Worm (Caenorhabditis elegans): ENCODE measurements around the gene Y54E2A.8.
A peak's percentile ranks its signal among the peaks of the same experiment; 100 is the strongest.

Gene Y54E2A.8

ce11 chrII:14818376-14818775, 40.2 kb downstream of the Y54E2A.8 start, which contains the start of gene nhr-61:
TSS of gene nhr-61 (minus strand) at chrII:14818543.
- TF ChIP-seq nhr-237 (tag; optimal IDR thresholded peaks at IDR 0.05) (no peak), elt-1 (tag; optimal IDR thresholded peaks at IDR 0.05; ENCODE audit: borderline replicate concordance, insufficient read depth) (peak; percentile 73), drap-1 (GFP tag; optimal IDR thresholded peaks at IDR 0.05) (no peak)

DNA sequence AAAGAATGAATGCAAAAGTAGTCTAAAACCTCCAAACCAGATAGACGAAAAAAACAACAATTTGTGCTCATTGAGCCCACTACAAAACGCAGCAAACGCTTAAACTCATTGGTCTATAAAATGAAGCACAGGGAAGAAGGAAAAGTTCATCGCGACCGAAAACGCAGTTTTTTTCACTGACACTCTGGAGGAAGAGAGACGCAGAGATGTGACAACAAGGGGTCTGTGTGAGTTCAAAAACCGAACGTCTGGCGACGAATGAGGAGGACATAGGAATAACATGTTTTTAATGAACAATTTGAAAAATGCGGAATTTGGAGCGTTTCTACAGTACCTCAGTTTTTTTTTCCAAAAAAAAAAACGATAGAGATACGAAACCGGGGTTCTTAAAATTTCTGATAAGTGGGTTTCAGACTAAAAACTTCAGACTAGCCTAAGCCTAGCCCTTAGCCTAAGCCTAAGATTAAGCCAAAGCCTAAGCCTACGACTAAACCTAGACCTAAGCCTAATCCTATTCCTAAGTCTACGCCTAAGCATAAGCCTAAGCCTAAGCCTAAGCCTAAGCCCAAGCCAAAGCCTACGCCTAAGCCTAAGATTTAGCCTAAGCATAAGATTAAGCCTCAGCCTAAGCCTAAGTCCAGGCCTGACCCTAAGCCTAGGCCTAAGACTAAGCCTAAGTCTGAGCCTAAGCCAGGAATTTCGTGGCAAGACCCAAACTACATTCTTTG, 41.3 kb downstream of the Y54E2A.8 start:
- no peak for TF ChIP-seq ceh-39 (tag; optimal IDR thresholded peaks at IDR 0.05)
- TF ChIP-seq ham-2 (GFP tag; optimal IDR thresholded peaks at IDR 0.05): peak; percentile 36
- no peak for TF ChIP-seq ceh-43 (GFP tag; optimal IDR thresholded peaks at IDR 0.05)

DNA sequence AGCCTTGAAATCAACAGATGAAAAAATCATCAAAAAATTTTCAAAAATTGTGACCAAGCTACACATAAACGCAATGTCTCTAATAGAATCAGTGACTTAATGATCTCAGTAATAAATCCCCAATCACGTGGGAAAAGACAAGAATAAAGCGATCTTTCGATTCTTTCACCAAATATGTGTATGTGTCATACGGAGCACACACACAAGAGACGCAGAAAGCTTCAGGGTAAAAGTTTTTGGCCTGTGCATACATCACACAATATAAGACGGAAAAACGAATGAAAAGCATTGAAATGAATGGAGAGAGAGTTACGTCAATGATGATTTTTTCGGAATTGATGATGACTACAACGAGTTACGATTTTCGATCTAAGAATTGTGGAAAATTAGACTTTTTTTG, 42.3 kb downstream of the Y54E2A.8 start:
- TF ChIP-seq hlh-1 (tag; optimal IDR thresholded peaks at IDR 0.05): no peak
- TF ChIP-seq nhr-28 (tag; optimal IDR thresholded peaks at IDR 0.05): no peak
- TF ChIP-seq elt-1 (tag; optimal IDR thresholded peaks at IDR 0.05; ENCODE audit: borderline replicate concordance, insufficient read depth): no peak
- no peak for TF ChIP-seq nhr-12 (tag; optimal IDR thresholded peaks at IDR 0.05)
- TF ChIP-seq sem-2 (GFP tag; optimal IDR thresholded peaks at IDR 0.05): no peak
- TF ChIP-seq unc-39 (tag; optimal IDR thresholded peaks at IDR 0.05): no peak

DNA sequence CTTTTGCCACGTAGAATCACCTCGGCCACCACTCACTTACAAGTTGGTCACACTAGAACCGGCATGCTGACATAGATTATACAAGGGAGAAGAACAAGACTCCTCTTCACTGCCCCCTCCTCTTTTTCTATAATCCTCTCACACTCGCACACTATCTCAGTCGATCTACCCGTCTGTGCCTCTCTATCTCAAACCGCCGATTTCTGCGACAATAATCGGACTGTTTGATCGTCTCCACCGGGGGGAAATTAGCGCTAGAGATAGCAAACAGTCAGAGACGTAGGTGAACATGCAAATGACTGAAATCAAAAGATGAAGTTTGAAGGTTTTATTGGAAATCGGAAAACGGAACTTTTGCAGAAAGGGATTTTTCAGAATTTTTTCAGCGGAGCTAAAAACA, 44.3 kb downstream of the Y54E2A.8 start:
- peak; percentile 67 for TF ChIP-seq elt-1 (tag; optimal IDR thresholded peaks at IDR 0.05; ENCODE audit: borderline replicate concordance, insufficient read depth)
- TF ChIP-seq ham-2 (GFP tag; optimal IDR thresholded peaks at IDR 0.05): peak; percentile 89
- TF ChIP-seq pha-4 (tag; optimal IDR thresholded peaks at IDR 0.05): peak; percentile 73
- TF ChIP-seq elt-3 (tag; optimal IDR thresholded peaks at IDR 0.05): peak; percentile 62
- TF ChIP-seq nhr-2 (tag; optimal IDR thresholded peaks at IDR 0.05): no peak
- TF ChIP-seq nhr-237 (tag; optimal IDR thresholded peaks at IDR 0.05): peak; percentile 70
- peak; percentile 20 for TF ChIP-seq mep-1 (tag; optimal IDR thresholded peaks at IDR 0.05)
- no peak for TF ChIP-seq ces-1 (GFP tag; optimal IDR thresholded peaks at IDR 0.05)
- TF ChIP-seq unc-62 (GFP tag; optimal IDR thresholded peaks at IDR 0.05): peak; percentile 9

- TF ChIP-seq lsy-2 (tag; optimal IDR thresholded peaks at IDR 0.05): no peak
- no peak for TF ChIP-seq unc-39 (tag; optimal IDR thresholded peaks at IDR 0.05)
- TF ChIP-seq pha-4 (tag; optimal IDR thresholded peaks at IDR 0.05): no peak
- TF ChIP-seq ham-2 (GFP tag; optimal IDR thresholded peaks at IDR 0.05): no peak
- TF ChIP-seq drap-1 (GFP tag; optimal IDR thresholded peaks at IDR 0.05): no peak
- no peak for TF ChIP-seq nhr-28 (tag; optimal IDR thresholded peaks at IDR 0.05)
These were observed 47.3 kb downstream of the Y54E2A.8 start for ce11 chrII:14825413-14825812.

- no peak for TF ChIP-seq mep-1 (tag; optimal IDR thresholded peaks at IDR 0.05)
- TF ChIP-seq blmp-1 (tag; optimal IDR thresholded peaks at IDR 0.05): no peak
- TF ChIP-seq unc-62 (GFP tag; optimal IDR thresholded peaks at IDR 0.05): no peak
- no peak for TF ChIP-seq hlh-1 (tag; optimal IDR thresholded peaks at IDR 0.05)
- no peak for TF ChIP-seq drap-1 (GFP tag; optimal IDR thresholded peaks at IDR 0.05)
- TF ChIP-seq sem-2 (GFP tag; optimal IDR thresholded peaks at IDR 0.05): no peak
- TF ChIP-seq zip-8 (tag; optimal IDR thresholded peaks at IDR 0.05): no peak
These were observed 53.9 kb downstream of the Y54E2A.8 start for ce11 chrII:14832055-14832454.
